Worm (Caenorhabditis elegans): ENCODE data around the gene F35E12.9.

Gene F35E12.9

ce11 chrV:13757349-13757748 is 12.4 kb upstream of the F35E12.9 start:
- TF ChIP-seq tbx-2 (tag; optimal IDR thresholded peaks at IDR 0.05) (no peak), ZK546.5 (tag; optimal IDR thresholded peaks at IDR 0.05) (no peak), pha-4 (tag; optimal IDR thresholded peaks at IDR 0.05) (peak; percentile 49), nfya-1 (tag; optimal IDR thresholded peaks at IDR 0.05; ENCODE audit: insufficient read depth) (peak; percentile 29), snpc-4 (tag; optimal IDR thresholded peaks at IDR 0.05) (peak; percentile 56), lin-39 (tag; optimal IDR thresholded peaks at IDR 0.05) (peak; percentile 34), lin-15B (tag; optimal IDR thresholded peaks at IDR 0.05) (peak; percentile 66)

DNA sequence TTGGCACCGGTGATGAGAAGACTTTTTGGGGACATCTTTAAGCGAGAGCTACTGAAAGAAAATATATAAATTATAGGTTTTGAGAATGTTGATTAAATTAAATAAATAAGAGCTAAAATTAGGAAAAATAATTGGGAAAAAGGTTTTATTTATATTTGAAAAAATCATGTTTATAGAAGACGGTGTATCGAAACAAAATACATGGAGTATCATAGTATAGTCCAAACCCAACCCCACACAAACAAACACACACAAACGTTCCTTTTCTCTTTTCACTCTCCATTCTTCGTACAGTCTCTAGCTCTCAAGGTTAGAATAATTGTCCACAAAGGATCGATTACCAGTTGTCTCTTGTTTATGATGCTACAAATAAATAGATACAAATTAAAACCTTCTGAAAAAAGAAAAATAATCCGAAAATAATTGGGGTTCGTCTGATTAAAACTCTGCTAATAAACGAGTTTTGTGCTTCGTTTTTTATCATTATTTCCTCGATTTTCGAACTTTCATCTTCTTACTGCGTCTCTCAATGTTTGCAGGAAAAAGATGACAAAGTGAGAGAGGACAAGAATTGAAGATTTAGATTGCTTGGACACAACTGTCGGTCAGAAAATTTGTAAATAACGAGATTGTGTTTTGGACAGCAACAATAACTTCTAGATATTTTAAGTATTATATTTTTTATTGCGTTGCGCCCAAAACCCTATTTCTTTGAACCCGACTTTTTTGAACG is 11.6 kb upstream of the F35E12.9 start, which contains the start of gene F20G2.2:
TSS of gene F20G2.2 (minus strand) at position 51 of the 733 bp plus-strand sequence.
- TF ChIP-seq ceh-9 (tag; optimal IDR thresholded peaks at IDR 0.05) (no peak), hmg-11 (tag; optimal IDR thresholded peaks at IDR 0.05) (peak; percentile 13), snpc-4 (tag; optimal IDR thresholded peaks at IDR 0.05) (no peak), nhr-237 (tag; optimal IDR thresholded peaks at IDR 0.05) (no peak), daf-12 (tag; optimal IDR thresholded peaks at IDR 0.05) (no peak), ama-1 (optimal IDR thresholded peaks at IDR 0.05) (no peak), tbx-2 (tag; optimal IDR thresholded peaks at IDR 0.05) (no peak), nhr-76 (tag; optimal IDR thresholded peaks at IDR 0.05) (no peak), nhr-77 (tag; optimal IDR thresholded peaks at IDR 0.05) (no peak), pha-4 (tag; optimal IDR thresholded peaks at IDR 0.05) (peak; percentile 45), nhr-11 (tag; optimal IDR thresholded peaks at IDR 0.05) (no peak), elt-3 (tag; optimal IDR thresholded peaks at IDR 0.05) (no peak), skn-1 (tag; optimal IDR thresholded peaks at IDR 0.05) (peak; percentile 83), zag-1 (tag; optimal IDR thresholded peaks at IDR 0.05) (no peak), lsy-12 (tag; optimal IDR thresholded peaks at IDR 0.05) (no peak), mml-1 (tag; optimal IDR thresholded peaks at IDR 0.05) (no peak), unc-39 (tag; optimal IDR thresholded peaks at IDR 0.05) (no peak), eor-1 (tag; optimal IDR thresholded peaks at IDR 0.05) (no peak), pqm-1 (tag; optimal IDR thresholded peaks at IDR 0.05) (no peak), unc-62 (GFP tag; optimal IDR thresholded peaks at IDR 0.05) (no peak), fkh-10 (GFP tag; optimal IDR thresholded peaks at IDR 0.05) (no peak), fos-1 (tag; optimal IDR thresholded peaks at IDR 0.05) (no peak), mdl-1 (tag; optimal IDR thresholded peaks at IDR 0.05) (no peak), ztf-11 (tag; optimal IDR thresholded peaks at IDR 0.05) (no peak), aly-2 (tag; optimal IDR thresholded peaks at IDR 0.05) (no peak), ZK546.5 (tag; optimal IDR thresholded peaks at IDR 0.05) (no peak), lin-39 (tag; optimal IDR thresholded peaks at IDR 0.05) (no peak), elt-2 (tag; optimal IDR thresholded peaks at IDR 0.05) (peak; percentile 43), sea-2 (GFP tag; optimal IDR thresholded peaks at IDR 0.05) (no peak), nhr-67 (tag; optimal IDR thresholded peaks at IDR 0.05) (no peak), fkh-2 (tag; optimal IDR thresholded peaks at IDR 0.05) (no peak), R02D3.7 (tag; optimal IDR thresholded peaks at IDR 0.05) (no peak), ceh-82 (tag; optimal IDR thresholded peaks at IDR 0.05) (no peak), lin-15B (tag; optimal IDR thresholded peaks at IDR 0.05) (no peak), egl-5 (tag; optimal IDR thresholded peaks at IDR 0.05) (no peak), nhr-28 (tag; optimal IDR thresholded peaks at IDR 0.05) (no peak), ztf-4 (tag; optimal IDR thresholded peaks at IDR 0.05) (no peak), ceh-16 (tag; optimal IDR thresholded peaks at IDR 0.05) (no peak), nhr-12 (tag; optimal IDR thresholded peaks at IDR 0.05) (no peak), ceh-28 (tag; optimal IDR thresholded peaks at IDR 0.05) (peak; percentile 20)

ce11 chrV:13753481-13753880 is 8.6 kb upstream of the F35E12.9 start, which contains the start of gene F20G2.1:
F20G2.1 (minus strand) TSS chrV:13753581.
- TF ChIP-seq ZK546.5 (tag; optimal IDR thresholded peaks at IDR 0.05): no peak
- TF ChIP-seq nhr-11 (tag; optimal IDR thresholded peaks at IDR 0.05): no peak
- no peak for TF ChIP-seq skn-1 (tag; optimal IDR thresholded peaks at IDR 0.05)
- no peak for TF ChIP-seq tbx-2 (tag; optimal IDR thresholded peaks at IDR 0.05)
- no peak for TF ChIP-seq nhr-25 (tag; optimal IDR thresholded peaks at IDR 0.05)
- TF ChIP-seq mdl-1 (tag; optimal IDR thresholded peaks at IDR 0.05): no peak
